Fruit fly (Drosophila melanogaster): Measurements from ENCODE around the gene Fur1.

Gene Fur1

dm6 chr3R:25448318-25448717, 24.5 kb downstream of the Fur1 start:
- TF ChIP-seq Crg-1 (GFP tag; optimal IDR thresholded peaks at IDR 0.05) (no peak), Mnt (GFP tag; optimal IDR thresholded peaks at IDR 0.05) (no peak), tj (GFP tag; optimal IDR thresholded peaks at IDR 0.05) (peak; percentile 87), bab1 (GFP tag; optimal IDR thresholded peaks at IDR 0.05) (peak; percentile 13), cnc (optimal IDR thresholded peaks at IDR 0.05) (no peak), kay (GFP tag; ENCODE audit: borderline replicate concordance) (peak; percentile 54), CG7101 (tag; optimal IDR thresholded peaks at IDR 0.05) (peak; percentile 15), CG12768 (GFP tag; optimal IDR thresholded peaks at IDR 0.05) (no peak), Clk (GFP tag; optimal IDR thresholded peaks at IDR 0.05) (no peak)

DNA sequence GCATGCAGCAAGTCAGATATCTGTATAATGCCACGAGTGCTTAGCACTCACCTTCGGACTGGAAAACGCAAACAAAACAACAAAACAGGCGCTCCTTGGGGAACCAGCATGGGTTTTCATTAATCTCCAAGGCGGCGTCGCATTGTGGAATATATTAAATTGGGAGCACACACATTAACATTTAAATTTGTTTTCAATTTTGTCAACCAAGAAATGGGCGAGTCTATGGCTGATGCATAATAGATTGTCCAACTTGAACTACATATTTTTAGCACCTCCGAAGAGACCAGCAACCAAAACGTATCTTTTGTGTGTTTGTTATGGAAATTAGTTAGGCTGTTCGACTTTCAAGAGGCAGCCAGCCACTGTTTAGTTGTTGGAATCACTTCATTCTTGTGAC, 25.4 kb downstream of the Fur1 start:
- TF ChIP-seq bab1 (GFP tag; optimal IDR thresholded peaks at IDR 0.05) (no peak), CG14711 (tag; optimal IDR thresholded peaks at IDR 0.05) (no peak), CG12768 (GFP tag; optimal IDR thresholded peaks at IDR 0.05) (no peak)

dm6 chr3R:25446482-25447300, 26.2 kb downstream of the Fur1 start:
- no peak for TF ChIP-seq ovo (GFP tag; optimal IDR thresholded peaks at IDR 0.05)
- TF ChIP-seq CG7045 (GFP tag; optimal IDR thresholded peaks at IDR 0.05), result no peak
- no peak for TF ChIP-seq Hr96 (GFP tag; optimal IDR thresholded peaks at IDR 0.05)
- no peak for TF ChIP-seq bab1 (GFP tag; optimal IDR thresholded peaks at IDR 0.05)
- TF ChIP-seq Crg-1 (GFP tag; optimal IDR thresholded peaks at IDR 0.05), result no peak
- TF ChIP-seq CG14711 (tag; optimal IDR thresholded peaks at IDR 0.05), result no peak
- TF ChIP-seq toe (GFP tag; optimal IDR thresholded peaks at IDR 0.05), result no peak
- TF ChIP-seq kay (GFP tag; ENCODE audit: borderline replicate concordance), result peak; percentile 66

DNA sequence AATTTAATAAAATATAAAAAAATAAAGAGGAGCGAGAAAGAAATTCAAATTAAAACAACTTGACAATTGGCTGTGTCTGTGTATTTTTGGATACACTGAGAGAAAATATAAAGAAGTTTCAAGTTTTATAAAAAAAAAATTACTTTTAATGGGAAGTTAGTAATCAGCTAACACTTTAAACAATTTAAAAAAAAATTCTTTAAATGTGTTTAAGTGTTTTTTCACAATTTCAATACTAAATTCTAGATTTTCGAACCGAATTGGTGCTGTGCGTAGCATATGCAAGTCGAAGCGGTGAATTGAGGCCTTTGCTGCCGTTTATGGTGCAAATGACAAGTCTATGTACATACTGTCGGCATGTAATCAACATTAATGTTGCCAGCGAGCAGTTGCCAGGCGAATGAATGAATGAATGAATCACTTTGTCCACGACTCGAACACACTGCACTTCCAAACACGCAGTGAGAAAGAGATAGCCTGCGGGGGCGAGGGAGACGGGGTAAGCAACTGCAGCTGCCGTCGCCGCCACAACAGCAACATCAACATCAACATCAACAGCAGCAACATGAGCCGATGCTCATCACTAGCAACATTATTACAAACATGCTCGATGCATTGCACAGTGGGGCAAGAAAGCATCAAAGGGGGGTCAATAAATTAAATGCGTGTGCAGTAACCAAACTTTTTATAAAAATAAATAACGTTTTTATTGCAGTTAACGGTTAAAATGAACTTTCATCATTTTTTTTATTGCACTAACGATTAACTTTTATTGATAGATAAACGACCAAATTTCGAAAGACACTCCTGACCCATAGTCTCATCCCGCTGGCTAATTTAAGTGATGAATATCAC, 27.1 kb downstream of the Fur1 start:
- peak; percentile 12 for TF ChIP-seq kay (GFP tag; ENCODE audit: borderline replicate concordance)
- TF ChIP-seq cnc (optimal IDR thresholded peaks at IDR 0.05), result no peak
- no peak for TF ChIP-seq pad (GFP tag; optimal IDR thresholded peaks at IDR 0.05)
- TF ChIP-seq Clk (GFP tag; optimal IDR thresholded peaks at IDR 0.05), result no peak

dm6 chr3R:25438353-25438986, 34.4 kb downstream of the Fur1 start:
- TF ChIP-seq Mnt (GFP tag; optimal IDR thresholded peaks at IDR 0.05), result peak; percentile 12
- no peak for TF ChIP-seq bab1 (GFP tag; optimal IDR thresholded peaks at IDR 0.05)
- peak; percentile 45 for TF ChIP-seq cic (GFP tag; optimal IDR thresholded peaks at IDR 0.05)
- TF ChIP-seq pad (GFP tag; optimal IDR thresholded peaks at IDR 0.05), result peak; percentile 92

- TF ChIP-seq pad (GFP tag; optimal IDR thresholded peaks at IDR 0.05), result no peak
- TF ChIP-seq ovo (GFP tag; optimal IDR thresholded peaks at IDR 0.05), result no peak
- no peak for TF ChIP-seq CG33017 (tag; optimal IDR thresholded peaks at IDR 0.05)
- TF ChIP-seq Crg-1 (GFP tag; optimal IDR thresholded peaks at IDR 0.05), result no peak
- no peak for TF ChIP-seq CG1620 (GFP tag; optimal IDR thresholded peaks at IDR 0.05)
- no peak for TF ChIP-seq toe (GFP tag; optimal IDR thresholded peaks at IDR 0.05)
- TF ChIP-seq Hr96 (GFP tag; optimal IDR thresholded peaks at IDR 0.05), result no peak
- no peak for TF ChIP-seq CG5204 (GFP tag; optimal IDR thresholded peaks at IDR 0.05)
- no peak for TF ChIP-seq CG7045 (GFP tag; optimal IDR thresholded peaks at IDR 0.05)
- no peak for TF ChIP-seq CG12768 (GFP tag; optimal IDR thresholded peaks at IDR 0.05)
Measured at dm6 chr3R:25437254-25437810, 35.5 kb downstream of the Fur1 start.

dm6 chr3R:25427175-25427574, 45.7 kb downstream of the Fur1 start:
- no peak for TF ChIP-seq bab1 (GFP tag; optimal IDR thresholded peaks at IDR 0.05)
- no peak for TF ChIP-seq Hr96 (GFP tag; optimal IDR thresholded peaks at IDR 0.05)
- no peak for TF ChIP-seq pad (GFP tag; optimal IDR thresholded peaks at IDR 0.05)
- TF ChIP-seq CG12768 (GFP tag; optimal IDR thresholded peaks at IDR 0.05), result no peak
- TF ChIP-seq cic (GFP tag; optimal IDR thresholded peaks at IDR 0.05), result no peak
- TF ChIP-seq kay (GFP tag; ENCODE audit: borderline replicate concordance), result no peak
- TF ChIP-seq Clk (GFP tag; optimal IDR thresholded peaks at IDR 0.05), result no peak
- no peak for TF ChIP-seq CG14711 (tag; optimal IDR thresholded peaks at IDR 0.05)
- TF ChIP-seq ovo (GFP tag; optimal IDR thresholded peaks at IDR 0.05), result no peak
- TF ChIP-seq Crg-1 (GFP tag; optimal IDR thresholded peaks at IDR 0.05), result no peak
- no peak for TF ChIP-seq CG5204 (GFP tag; optimal IDR thresholded peaks at IDR 0.05)
- no peak for TF ChIP-seq CG7101 (tag; optimal IDR thresholded peaks at IDR 0.05)
